Fruit fly (Drosophila melanogaster) S2 (cell line): Measurements from ENCODE around the gene Ogg1.

Experiments used
- CG8478 ChIP-seq: fragments of >200 bp; optimal IDR thresholded peaks from 2 replicates; lab custom pipeline; 2018
- CTCF ChIP-seq, 2 experiments: fragments of >200 bp; optimal IDR thresholded peaks; 2 replicates each; lab custom pipeline; 2018

DNA sequence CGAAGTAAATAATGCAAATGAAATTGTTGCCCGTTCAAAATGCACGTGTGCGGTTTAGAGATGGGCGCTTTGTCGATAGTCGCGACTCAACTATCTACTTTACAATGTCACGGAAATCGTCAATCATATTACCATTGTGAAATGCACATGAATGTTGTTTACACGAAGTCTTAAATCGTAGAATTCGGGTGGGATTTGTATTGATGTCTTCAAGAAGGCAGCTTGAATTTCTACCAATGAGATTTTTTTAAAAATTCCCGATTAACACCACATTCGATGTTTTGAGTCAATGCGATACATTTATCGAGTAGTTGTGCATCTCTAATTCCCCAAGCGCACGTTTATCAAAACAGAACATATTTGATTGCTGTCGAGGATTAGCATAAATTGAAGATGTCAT, 30.1 kb downstream of the Ogg1 start, which contains the start of gene CG1789:
- TF ChIP-seq CG8478 = no peak
- no peak for TF ChIP-seq CTCF (optimal IDR thresholded peaks at IDR 0.05; lab: Kevin White, UChicago)
